Worm (Caenorhabditis elegans) whole organism, L4 larva: ENCODE data around the gene Y43F8C.9.

Experiments
- aly-2 ChIP-seq: sonication (generic microtip); optimal IDR thresholded peaks from 2 replicates; lab custom pipeline; 2018; ENCODE audit warnings: missing biosample characterization, missing genetic modification characterization
- ama-1 ChIP-seq: fragments of 150-350 bp; optimal IDR thresholded peaks from 2 replicates; lab custom pipeline; 2014; ENCODE audit warnings: inconsistent platforms, mixed read lengths
- arid-1 ChIP-seq: fragments of 200-800 bp; sonication (Bioruptor generic); conservative IDR thresholded peaks from 2 replicates; pipeline ENCODE4 v1.3.6; 2022; ENCODE audit warnings: missing genetic modification reagents, missing genetic modification characterization, missing compliant biosample characterization
- daf-8 ChIP-seq: fragments of 200-800 bp; sonication (Bioruptor generic); IDR thresholded peaks from 2 replicates; pipeline ENCODE4 v1.3.6; 2022; ENCODE audit warnings: missing genetic modification characterization, missing compliant biosample characterization
- dmd-8 ChIP-seq: fragments of 200-800 bp; sonication (Bioruptor generic); IDR thresholded peaks from 2 replicates; pipeline ENCODE4 v1.3.6; 2022; ENCODE audit warnings: missing genetic modification characterization, missing compliant biosample characterization
- dpl-1 ChIP-seq: fragments of 150-350 bp; optimal IDR thresholded peaks from 2 replicates; lab custom pipeline; 2014; ENCODE audit warnings: missing biosample characterization, missing genetic modification reagents, missing genetic modification characterization
- mep-1 ChIP-seq: fragments of 150-350 bp; sonication (generic microtip); optimal IDR thresholded peaks from 3 replicates; lab custom pipeline; 2014; ENCODE audit warnings: missing biosample characterization, missing genetic modification characterization
- mxl-2 ChIP-seq: fragments of 200-800 bp; sonication (Bioruptor generic); conservative IDR thresholded peaks from 2 replicates; pipeline ENCODE4 v1.3.6; 2022; ENCODE audit warnings: missing genetic modification reagents, missing genetic modification characterization, missing compliant biosample characterization
- nhr-237 ChIP-seq: sonication (generic microtip); optimal IDR thresholded peaks from 2 replicates; lab custom pipeline; 2017; ENCODE audit warnings: missing biosample characterization, missing genetic modification characterization
- snpc-1.2 ChIP-seq: fragments of 200-800 bp; sonication (Bioruptor generic); IDR thresholded peaks from 2 replicates; pipeline ENCODE4 v1.3.6; 2022; ENCODE audit warnings: missing genetic modification reagents, missing genetic modification characterization, missing compliant biosample characterization
- vab-7 ChIP-seq: fragments of 200-800 bp; sonication (Bioruptor generic); IDR thresholded peaks from 2 replicates; pipeline ENCODE4 v1.3.6; 2022; ENCODE audit warnings: missing genetic modification reagents, missing genetic modification characterization, missing compliant biosample characterization

DNA sequence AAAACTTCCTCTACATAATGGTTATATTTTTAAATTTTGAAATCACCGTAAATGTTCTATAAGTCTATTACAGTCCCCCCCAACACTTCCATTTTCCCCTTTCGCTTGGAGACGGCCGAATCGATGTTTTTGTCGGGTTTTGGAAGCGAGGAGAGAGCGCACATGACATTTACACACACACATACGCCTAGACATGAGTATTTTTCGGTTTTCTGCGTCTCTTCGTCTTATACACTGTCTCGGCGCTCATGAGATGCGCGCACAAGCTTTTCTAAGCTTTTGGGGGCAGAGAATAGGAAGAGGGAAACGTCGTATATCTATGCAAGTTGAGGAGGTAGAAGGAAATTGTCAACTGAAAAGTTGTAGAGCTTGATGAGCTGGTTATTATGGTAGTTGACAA is 25.8 kb upstream of the Y43F8C.9 start:
- TF ChIP-seq dpl-1 (GFP tag; lab: Kevin White, UChicago) (no peak), daf-8 (GFP tag; lab: Robert Waterston, UW) (no peak), mxl-2 (GFP tag; lab: Robert Waterston, UW) (no peak), aly-2 (no peak), nhr-237 (tag; lab: Kevin White, UChicago) (no peak), mep-1 (tag; lab: Kevin White, UChicago) (no peak), vab-7 (GFP tag; lab: Robert Waterston, UW) (no peak), ama-1 (lab: Kevin White, UChicago) (no peak), snpc-1.2 (GFP tag; lab: Robert Waterston, UW) (no peak), dmd-8 (GFP tag; lab: Robert Waterston, UW) (no peak), arid-1 (GFP tag; lab: Robert Waterston, UW) (no peak)
